Fruit fly (Drosophila melanogaster) whole organism, embryonic: ENCODE data around the gene AGO2.

Experiments
- Atf-2 ChIP-seq: fragments of 200-800 bp; sonication (Bioruptor generic); optimal IDR thresholded peaks from 2 replicates; lab custom pipeline; 2016; ENCODE audit warnings: missing biosample characterization, missing genetic modification characterization
- Bgb ChIP-seq: fragments of 200-800 bp; sonication (Bioruptor generic); IDR thresholded peaks from 2 replicates; pipeline ENCODE4 v1.3.6; 2022; ENCODE audit warnings: missing biosample characterization, missing genetic modification characterization; ENCODE audit not compliant: partially characterized antibody
- Blimp-1 ChIP-seq: fragments of 200-800 bp; sonication (Bioruptor generic); optimal IDR thresholded peaks from 3 replicates; lab custom pipeline; 2018; ENCODE audit warnings: missing biosample characterization, missing genetic modification characterization, mild to moderate bottlenecking, moderate library complexity, missing genetic modification reagents
- BtbVII ChIP-seq: fragments of 200-800 bp; sonication (Bioruptor generic); optimal IDR thresholded peaks from 3 replicates; lab custom pipeline; 2017; ENCODE audit warnings: missing biosample characterization, mild to moderate bottlenecking, missing genetic modification characterization
- C15 ChIP-seq: fragments of 200-800 bp; sonication (Bioruptor generic); IDR thresholded peaks from 3 replicates; pipeline ENCODE4 v1.3.6; 2022; ENCODE audit warnings: missing biosample characterization, missing genetic modification characterization
- CG10366 ChIP-seq: fragments of 200-800 bp; sonication (Bioruptor generic); IDR thresholded peaks from 2 replicates; pipeline ENCODE4 v1.3.6; 2022; ENCODE audit warnings: missing biosample characterization, missing genetic modification characterization
- CG11085 ChIP-seq: fragments of 200-800 bp; sonication (Bioruptor generic); IDR thresholded peaks from 2 replicates; pipeline ENCODE4 v1.3.6; 2022; ENCODE audit warnings: missing biosample characterization, missing genetic modification characterization
- CG12104 ChIP-seq: fragments of 200-800 bp; sonication (Bioruptor generic); optimal IDR thresholded peaks from 3 replicates; lab custom pipeline; 2016; ENCODE audit warnings: missing biosample characterization, missing genetic modification characterization
- CG15696 ChIP-seq: fragments of 200-800 bp; sonication (Bioruptor generic); optimal IDR thresholded peaks from 2 replicates; lab custom pipeline; 2019; ENCODE audit warnings: missing biosample characterization, mild to moderate bottlenecking, missing genetic modification characterization, moderate library complexity
- CG16815 ChIP-seq: fragments of 200-800 bp; sonication (Bioruptor generic); optimal IDR thresholded peaks from 3 replicates; lab custom pipeline; 2017; ENCODE audit warnings: missing biosample characterization, mild to moderate bottlenecking, missing genetic modification characterization
- CG18262 ChIP-seq: fragments of 200-800 bp; optimal IDR thresholded peaks from 3 replicates; lab custom pipeline; 2019; ENCODE audit warnings: missing biosample characterization, mild to moderate bottlenecking, missing genetic modification characterization, moderate library complexity
- CG1832 ChIP-seq: fragments of 200-800 bp; sonication (Bioruptor generic); optimal IDR thresholded peaks from 2 replicates; lab custom pipeline; 2017; ENCODE audit warnings: missing biosample characterization, mild to moderate bottlenecking, missing genetic modification characterization, inconsistent platforms
- CG18599 ChIP-seq: fragments of 200-800 bp; sonication (Bioruptor generic); optimal IDR thresholded peaks from 3 replicates; lab custom pipeline; 2017; ENCODE audit warnings: missing biosample characterization, missing genetic modification characterization, mild to moderate bottlenecking, moderate library complexity, missing genetic modification reagents
- CG2199 ChIP-seq: fragments of 200-800 bp; sonication (Bioruptor generic); IDR thresholded peaks from 3 replicates; pipeline ENCODE4 v1.3.6; 2022; ENCODE audit warnings: missing biosample characterization, missing genetic modification characterization
- CG3281 ChIP-seq: fragments of 200-800 bp; sonication (Bioruptor generic); optimal IDR thresholded peaks from 3 replicates; lab custom pipeline; 2017; ENCODE audit warnings: missing biosample characterization, mild to moderate bottlenecking, missing genetic modification characterization
- CG33213 ChIP-seq: fragments of 200-800 bp; sonication (Bioruptor generic); optimal IDR thresholded peaks from 3 replicates; lab custom pipeline; 2016; ENCODE audit warnings: missing biosample characterization, missing genetic modification characterization
- CG4820 ChIP-seq: fragments of 200-800 bp; sonication (Bioruptor generic); optimal IDR thresholded peaks from 3 replicates; lab custom pipeline; 2016; ENCODE audit warnings: missing biosample characterization, missing genetic modification characterization
- CG6791 ChIP-seq: fragments of 200-800 bp; sonication (Bioruptor generic); IDR thresholded peaks from 3 replicates; pipeline ENCODE4 v1.3.6; 2022; ENCODE audit warnings: missing biosample characterization, missing genetic modification characterization; ENCODE audit not compliant: partially characterized antibody
- CG9437 ChIP-seq: fragments of 200-800 bp; sonication (Bioruptor generic); optimal IDR thresholded peaks from 2 replicates; lab custom pipeline; 2018; ENCODE audit warnings: missing biosample characterization, mild to moderate bottlenecking, missing genetic modification characterization
- CG9727 ChIP-seq: fragments of 200-800 bp; sonication (Bioruptor generic); optimal IDR thresholded peaks from 3 replicates; lab custom pipeline; 2017; ENCODE audit warnings: missing biosample characterization, mild to moderate bottlenecking, missing genetic modification characterization
- Deaf1 ChIP-seq: fragments of 200-800 bp; optimal IDR thresholded peaks from 3 replicates; lab custom pipeline; 2019; ENCODE audit warnings: missing biosample characterization, mild to moderate bottlenecking, missing genetic modification characterization, moderate library complexity
- Dll ChIP-seq: fragments of 200-800 bp; sonication (Bioruptor generic); IDR thresholded peaks from 4 replicates; pipeline ENCODE4 v1.3.6; 2022; ENCODE audit warnings: missing biosample characterization, missing genetic modification characterization; ENCODE audit not compliant: partially characterized antibody
- E2f2 ChIP-seq: fragments of 200-800 bp; sonication (Bioruptor generic); IDR thresholded peaks from 2 replicates; pipeline ENCODE4 v1.3.6; 2022; ENCODE audit warnings: missing biosample characterization, missing genetic modification characterization
- Hand ChIP-seq: fragments of 200-800 bp; sonication (Bioruptor generic); optimal IDR thresholded peaks from 2 replicates; lab custom pipeline; 2017; ENCODE audit warnings: mild to moderate bottlenecking, missing biosample characterization, missing genetic modification reagents, missing genetic modification characterization
- MESR4 ChIP-seq: fragments of 200-800 bp; sonication (Bioruptor generic); optimal IDR thresholded peaks from 2 replicates; lab custom pipeline; 2018; ENCODE audit warnings: missing biosample characterization, mild to moderate bottlenecking, missing genetic modification characterization, moderate library complexity
- Myb ChIP-seq: fragments of 200-800 bp; sonication (Bioruptor generic); optimal IDR thresholded peaks from 2 replicates; lab custom pipeline; 2016; ENCODE audit warnings: missing biosample characterization, missing genetic modification characterization
- NK7.1 ChIP-seq: fragments of 200-800 bp; sonication (Bioruptor generic); optimal IDR thresholded peaks from 3 replicates; lab custom pipeline; 2016; ENCODE audit warnings: missing biosample characterization, missing genetic modification characterization
- Neu2 ChIP-seq: fragments of 200-800 bp; sonication (Bioruptor generic); optimal IDR thresholded peaks from 3 replicates; lab custom pipeline; 2016; ENCODE audit warnings: missing biosample characterization, missing genetic modification characterization, borderline replicate concordance
- NfI ChIP-seq: fragments of 200-800 bp; sonication (Bioruptor generic); optimal IDR thresholded peaks from 3 replicates; lab custom pipeline; 2018; ENCODE audit warnings: missing biosample characterization, mild to moderate bottlenecking, missing genetic modification characterization, moderate library complexity
- Oaz ChIP-seq: fragments of 200-800 bp; sonication (Bioruptor generic); IDR thresholded peaks from 2 replicates; pipeline ENCODE4 v1.3.6; 2022; ENCODE audit warnings: missing biosample characterization, missing genetic modification characterization
- Pdp1 ChIP-seq, 2 experiments: fragments of 200-800 bp; sonication (Bioruptor generic); optimal IDR thresholded peaks; 3 replicates each; lab custom pipeline; 2016; ENCODE audit warnings: missing biosample characterization in 2 of 2, missing genetic modification characterization in 2 of 2, mild to moderate bottlenecking in 1 of 2, moderate library complexity in 1 of 2
- Ravus ChIP-seq: fragments of 200-800 bp; sonication (Bioruptor generic); IDR thresholded peaks from 2 replicates; pipeline ENCODE4 v1.3.6; 2022; ENCODE audit warnings: missing biosample characterization, missing genetic modification characterization
- Taf1 ChIP-seq: fragments of 200-800 bp; sonication (Bioruptor generic); IDR thresholded peaks from 2 replicates; pipeline ENCODE4 v1.3.6; 2022; ENCODE audit warnings: missing biosample characterization, missing genetic modification characterization
- Trl ChIP-seq, 3 experiments: fragments of >200 bp in 2 of 3; fragments of 200-800 bp in 1 of 3; sonication (Bioruptor generic) in 1 of 3; optimal IDR thresholded peaks; 2 replicates in 1 of 3; 3 replicates in 2 of 3; lab custom pipeline; 2016 to 2017; ENCODE audit warnings: missing biosample characterization in 1 of 3, missing genetic modification characterization in 1 of 3
- abd-A ChIP-seq: fragments of 200-800 bp; sonication (Bioruptor generic); optimal IDR thresholded peaks from 3 replicates; lab custom pipeline; 2019; ENCODE audit warnings: missing biosample characterization, mild to moderate bottlenecking, missing genetic modification characterization, moderate library complexity
- caup ChIP-seq: fragments of 200-800 bp; sonication (Bioruptor generic); optimal IDR thresholded peaks from 3 replicates; lab custom pipeline; 2017; ENCODE audit warnings: missing biosample characterization, mild to moderate bottlenecking, missing genetic modification characterization, moderate library complexity; ENCODE audit not compliant: severe bottlenecking
- dm ChIP-seq: fragments of 200-800 bp; sonication (Bioruptor generic); optimal IDR thresholded peaks from 3 replicates; lab custom pipeline; 2016; ENCODE audit warnings: missing biosample characterization, missing genetic modification characterization
- emc ChIP-seq: fragments of 200-800 bp; sonication (Bioruptor generic); optimal IDR thresholded peaks from 2 replicates; lab custom pipeline; 2016; ENCODE audit warnings: missing biosample characterization, missing genetic modification characterization
- kni ChIP-seq: fragments of 200-800 bp; sonication (Bioruptor generic); optimal IDR thresholded peaks from 3 replicates; lab custom pipeline; 2017; ENCODE audit warnings: mild to moderate bottlenecking, missing biosample characterization, missing genetic modification reagents, missing genetic modification characterization
- nmo ChIP-seq: fragments of 200-800 bp; sonication (Bioruptor generic); optimal IDR thresholded peaks from 2 replicates; lab custom pipeline; 2018; ENCODE audit warnings: missing biosample characterization, mild to moderate bottlenecking, missing genetic modification characterization, moderate library complexity
- oc ChIP-seq: fragments of 200-800 bp; sonication (Bioruptor generic); optimal IDR thresholded peaks from 2 replicates; lab custom pipeline; 2018; ENCODE audit warnings: missing biosample characterization, mild to moderate bottlenecking, missing genetic modification characterization, moderate library complexity
- onecut ChIP-seq: fragments of 200-800 bp; sonication (Bioruptor generic); IDR thresholded peaks from 2 replicates; pipeline ENCODE4 v1.3.6; 2022; ENCODE audit warnings: missing biosample characterization, missing genetic modification characterization
- otp ChIP-seq: fragments of 200-800 bp; sonication (Bioruptor generic); IDR thresholded peaks from 3 replicates; pipeline ENCODE4, ENCODE4 v1.3.6; 2022; ENCODE audit warnings: missing biosample characterization, missing genetic modification characterization
- pros ChIP-seq: fragments of 200-800 bp; sonication (Bioruptor generic); optimal IDR thresholded peaks from 3 replicates; lab custom pipeline; 2019; ENCODE audit warnings: missing biosample characterization, mild to moderate bottlenecking, missing genetic modification characterization, moderate library complexity
- ranshi ChIP-seq: fragments of 200-800 bp; sonication (Bioruptor generic); IDR thresholded peaks from 2 replicates; pipeline ENCODE4 v1.3.6; 2022; ENCODE audit warnings: missing biosample characterization, missing genetic modification characterization
- repo ChIP-seq: fragments of 200-800 bp; sonication (Bioruptor generic); optimal IDR thresholded peaks from 2 replicates; lab custom pipeline; 2016; ENCODE audit warnings: missing biosample characterization, missing genetic modification characterization
- so ChIP-seq: fragments of 200-800 bp; sonication (Bioruptor generic); IDR thresholded peaks from 3 replicates; pipeline ENCODE4 v1.3.6; 2022; ENCODE audit warnings: missing biosample characterization, missing genetic modification characterization
- ttk ChIP-seq: fragments of 200-800 bp; sonication (Bioruptor generic); IDR thresholded peaks from 2 replicates; pipeline ENCODE4 v2.1.2; 2022; ENCODE audit warnings: missing biosample characterization, missing genetic modification characterization
- wek ChIP-seq: fragments of 200-800 bp; sonication (Bioruptor generic); optimal IDR thresholded peaks from 3 replicates; lab custom pipeline; 2018; ENCODE audit warnings: missing biosample characterization, mild to moderate bottlenecking, missing genetic modification characterization, moderate library complexity
- wor ChIP-seq: fragments of 200-800 bp; sonication (Bioruptor generic); IDR thresholded peaks from 2 replicates; pipeline ENCODE4 v1.3.6; 2022; ENCODE audit warnings: missing biosample characterization, missing genetic modification characterization

AGO2 gene

DNA sequence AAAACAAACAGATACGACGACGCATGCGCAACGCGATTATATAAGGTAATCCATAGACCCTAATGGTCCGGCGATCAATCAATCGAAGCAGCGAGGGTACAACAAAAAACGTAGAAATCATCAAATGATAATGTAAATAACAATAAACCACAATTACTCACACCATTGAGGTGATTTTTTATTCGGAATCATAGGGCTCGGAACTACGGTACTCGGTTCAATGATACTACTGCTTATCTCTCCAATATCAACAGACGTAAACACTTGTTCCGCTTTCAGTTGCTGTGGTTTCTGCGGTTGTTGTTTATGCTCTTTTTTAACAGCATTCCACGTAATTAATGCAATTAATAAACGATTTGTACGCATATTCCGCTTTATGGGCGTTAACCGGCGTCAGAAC is 44.0 kb downstream of the AGO2 start (continued):
- TF ChIP-seq Deaf1 (tag; lab: Kevin White, UChicago) (peak; percentile 1), CG3281 (no peak), CG18262 (tag; lab: Kevin White, UChicago) (no peak), Trl (optimal IDR thresholded peaks at IDR 0.05; lab: Kevin White, UChicago) (no peak), Trl (GFP tag; optimal IDR thresholded peaks at IDR 0.05; lab: Kevin White, UChicago) (no peak), Atf-2 (no peak), Dll (0 out of 4 replicates have a peak, but pooled peaks have one; percentile 9), CG18599 (GFP tag; lab: Kevin White, UChicago) (peak; percentile 39), CG9727 (no peak)

DNA sequence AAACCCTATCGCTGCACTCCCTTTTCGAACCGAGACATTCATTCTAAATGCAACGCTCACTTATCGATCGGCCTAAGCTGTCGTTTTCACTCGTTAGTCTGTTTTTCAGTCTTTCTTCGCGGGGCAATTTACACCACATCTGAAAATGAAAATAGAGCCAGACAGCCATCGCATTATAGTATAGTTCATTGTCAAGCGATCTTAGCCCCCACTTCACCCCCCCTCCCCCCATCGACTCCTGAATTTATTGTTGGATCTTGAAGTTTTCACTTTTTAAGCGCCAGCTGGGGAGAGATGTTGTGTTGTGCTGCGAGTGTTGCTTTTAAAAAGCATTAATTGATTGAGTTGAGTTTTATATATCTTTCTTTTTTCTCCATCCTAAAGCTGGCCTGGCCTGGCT is 45.3 kb downstream of the AGO2 start:
- TF ChIP-seq ttk (GFP tag; lab: Robert Waterston, UW) (no peak), Myb (no peak), CG12104 (GFP tag; lab: Kevin White, UChicago) (no peak), kni (GFP tag; lab: Kevin White, UChicago) (peak; percentile 31), NK7.1 (no peak), E2f2 (GFP tag; lab: Robert Waterston, UW) (no peak), repo (GFP tag; lab: Kevin White, UChicago) (no peak), so (GFP tag; lab: Robert Waterston, UW) (no peak), dm (GFP tag; lab: Kevin White, UChicago) (no peak), C15 (GFP tag; lab: Robert Waterston, UW) (no peak), ranshi (GFP tag; lab: Robert Waterston, UW) (no peak), CG16815 (GFP tag; lab: Kevin White, UChicago) (no peak), CG33213 (GFP tag; lab: Kevin White, UChicago) (no peak), CG15696 (tag; lab: Kevin White, UChicago) (no peak), pros (peak; percentile 36), Hand (GFP tag; lab: Kevin White, UChicago) (no peak), onecut (peak; percentile 60; the same call in 1 of the 2 replicates), CG6791 (GFP tag; lab: Robert Waterston, UW) (no peak), CG9437 (GFP tag; lab: Kevin White, UChicago) (no peak), abd-A (peak; percentile 78), CG2199 (peak; percentile 54; the same call in 1 of the 3 replicates), Pdp1 (GFP tag; optimal IDR thresholded peaks at IDR 0.05; lab: Kevin White, UChicago) (no peak), Neu2 (GFP tag; lab: Kevin White, UChicago) (no peak), oc (tag; lab: Kevin White, UChicago) (peak; percentile 89), Bgb (GFP tag; lab: Robert Waterston, UW) (no peak), wor (GFP tag; lab: Robert Waterston, UW) (no peak), Ravus (GFP tag; lab: Robert Waterston, UW) (no peak), wek (GFP tag; lab: Kevin White, UChicago) (no peak), CG4820 (GFP tag; lab: Kevin White, UChicago) (no peak), emc (no peak), Oaz (GFP tag; lab: Robert Waterston, UW) (no peak), nmo (no peak), Taf1 (GFP tag; lab: Robert Waterston, UW) (no peak), CG1832 (GFP tag; lab: Kevin White, UChicago) (no peak), NfI (GFP tag; lab: Kevin White, UChicago) (no peak), Blimp-1 (peak; percentile 98), MESR4 (GFP tag; lab: Kevin White, UChicago) (no peak), caup (GFP tag; lab: Kevin White, UChicago) (no peak), BtbVII (GFP tag; lab: Kevin White, UChicago) (no peak), otp (GFP tag; lab: Robert Waterston, UW) (no peak), CG11085 (GFP tag; lab: Robert Waterston, UW) (no peak), CG10366 (GFP tag; lab: Robert Waterston, UW) (no peak)
